Worm (Caenorhabditis elegans): ENCODE measurements around the gene F14H12.7.

ce11 chrX:4353318-4353717 is 9.1 kb downstream of the F14H12.7 start, which contains the start of gene col-165:
- TF ChIP-seq irx-1 (tag; optimal IDR thresholded peaks at IDR 0.05) (no peak), pqm-1 (tag; optimal IDR thresholded peaks at IDR 0.05) (no peak), nhr-11 (tag; optimal IDR thresholded peaks at IDR 0.05) (no peak), aly-2 (tag; optimal IDR thresholded peaks at IDR 0.05) (no peak), lsy-2 (tag; optimal IDR thresholded peaks at IDR 0.05) (no peak), zag-1 (tag; optimal IDR thresholded peaks at IDR 0.05) (no peak), jun-1 (tag; optimal IDR thresholded peaks at IDR 0.05) (no peak), dpl-1 (GFP tag; optimal IDR thresholded peaks at IDR 0.05) (no peak)
